Worm (Caenorhabditis elegans) whole organism, early embryonic: ENCODE data around the gene Y22D7AL.15.

Source experiments
- F13C5.2 ChIP-seq: sonication (generic microtip); optimal IDR thresholded peaks from 2 replicates; lab custom pipeline; 2017; ENCODE audit warnings: mild to moderate bottlenecking, missing genetic modification characterization, inconsistent platforms, missing compliant biosample characterization
- aly-1 ChIP-seq: sonication (generic microtip); optimal IDR thresholded peaks from 2 replicates; lab custom pipeline; 2016; ENCODE audit warnings: missing genetic modification characterization, missing compliant biosample characterization
- ama-1 ChIP-seq: fragments of 150-350 bp; optimal IDR thresholded peaks from 2 replicates; lab custom pipeline; 2014
- ets-7 ChIP-seq: sonication (generic microtip); optimal IDR thresholded peaks from 2 replicates; lab custom pipeline; 2016; ENCODE audit warnings: missing genotype, missing genetic modification characterization, missing compliant biosample characterization
- hmg-4 ChIP-seq: fragments of 200-800 bp; sonication (Bioruptor generic); optimal IDR thresholded peaks from 2 replicates; lab custom pipeline; 2018; ENCODE audit warnings: mild to moderate bottlenecking, missing genetic modification characterization, missing compliant biosample characterization
- hnd-1 ChIP-seq: sonication (generic microtip); optimal IDR thresholded peaks from 2 replicates; lab custom pipeline; 2016; ENCODE audit warnings: missing genetic modification characterization, missing compliant biosample characterization
- pes-1 ChIP-seq: fragments of 200-800 bp; sonication (Bioruptor generic); IDR thresholded peaks from 2 replicates; pipeline ENCODE4 v1.3.6; 2022; ENCODE audit warnings: missing genetic modification reagents, missing genetic modification characterization, missing compliant biosample characterization
- sea-1 ChIP-seq: fragments of 200-800 bp; sonication (Bioruptor generic); conservative IDR thresholded peaks from 2 replicates; pipeline ENCODE4 v1.3.6; 2022; ENCODE audit warnings: missing genetic modification characterization, missing compliant biosample characterization
- tbx-37 ChIP-seq: fragments of 200-800 bp; sonication (Bioruptor generic); conservative IDR thresholded peaks from 2 replicates; pipeline ENCODE4 v1.3.6; 2022; ENCODE audit warnings: missing genetic modification reagents, missing genetic modification characterization, missing compliant biosample characterization
- tra-4 ChIP-seq: sonication (generic microtip); optimal IDR thresholded peaks from 2 replicates; lab custom pipeline; 2017; ENCODE audit warnings: missing genetic modification characterization, missing compliant biosample characterization

DNA sequence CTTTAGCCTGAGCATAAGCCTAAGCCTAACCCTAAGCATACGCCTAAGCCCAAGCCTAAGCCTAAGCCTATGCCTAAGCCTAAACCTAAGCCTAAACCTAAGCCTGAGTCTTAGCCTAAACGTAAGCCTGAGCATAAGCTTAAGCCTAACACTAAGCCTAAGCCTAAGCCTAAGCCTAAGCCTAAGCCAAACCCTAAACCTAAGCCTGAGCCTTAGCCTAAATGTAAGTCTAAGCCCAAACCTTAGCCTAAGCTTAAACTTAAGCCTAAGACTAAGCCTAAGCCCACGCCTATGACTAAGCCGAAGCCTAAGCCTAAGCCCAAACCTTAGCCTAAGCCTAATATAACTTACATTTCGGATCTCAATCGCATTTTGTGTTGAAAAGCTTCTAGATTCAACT lies 44.4 kb upstream of the Y22D7AL.15 start:
- TF ChIP-seq tbx-37 (no peak), tra-4 (tag; lab: Kevin White, UChicago) (no peak), ama-1 (lab: Kevin White, UChicago) (no peak), hnd-1 (no peak), sea-1 (GFP tag; lab: Robert Waterston, UW) (no peak), aly-1 (no peak), hmg-4 (no peak), ets-7 (no peak), F13C5.2 (tag; lab: Kevin White, UChicago) (no peak), pes-1 (GFP tag; lab: Robert Waterston, UW) (no peak)
